Worm (Caenorhabditis elegans) whole organism, mixed stage, embryonic: Measurements from ENCODE around the gene ubh-2.

Source experiments
- ces-1 ChIP-seq: fragments of 150-350 bp; optimal IDR thresholded peaks from 2 replicates; lab custom pipeline; 2014; ENCODE audit warnings: missing biosample characterization, missing genetic modification reagents, missing genetic modification characterization
- nhr-28 ChIP-seq: fragments of 150-350 bp; optimal IDR thresholded peaks from 2 replicates; lab custom pipeline; 2014; ENCODE audit warnings: missing biosample characterization, missing genetic modification characterization
- nhr-76 ChIP-seq: sonication (generic microtip); optimal IDR thresholded peaks from 2 replicates; lab custom pipeline; 2017; ENCODE audit warnings: missing biosample characterization, missing genetic modification characterization
- sptf-1 ChIP-seq: sonication (generic microtip); optimal IDR thresholded peaks from 2 replicates; lab custom pipeline; 2017; ENCODE audit warnings: mild to moderate bottlenecking, missing genetic modification characterization, moderate library complexity, missing compliant biosample characterization
- unc-62 ChIP-seq: fragments of 150-350 bp; optimal IDR thresholded peaks from 2 replicates; lab custom pipeline; 2014; ENCODE audit warnings: missing biosample characterization, missing genetic modification reagents, missing genetic modification characterization
- zip-8 ChIP-seq: fragments of 150-350 bp; optimal IDR thresholded peaks from 2 replicates; lab custom pipeline; 2014; ENCODE audit warnings: missing biosample characterization, missing genetic modification characterization
- ztf-11 ChIP-seq: fragments of 150-350 bp; optimal IDR thresholded peaks from 2 replicates; lab custom pipeline; 2014; ENCODE audit warnings: missing biosample characterization, missing genetic modification characterization

ce11 chrV:6554308-6554707 is 44.7 kb upstream of the ubh-2 start, which contains the start of gene K04A8.19:
- no peak for TF ChIP-seq nhr-76
- no peak for TF ChIP-seq nhr-28 (tag; lab: Kevin White, UChicago)
- no peak for TF ChIP-seq ces-1 (GFP tag; lab: Kevin White, UChicago)
- no peak for TF ChIP-seq ztf-11 (tag; lab: Kevin White, UChicago)
- no peak for TF ChIP-seq sptf-1 (tag; lab: Kevin White, UChicago)
- TF ChIP-seq unc-62 (GFP tag; lab: Kevin White, UChicago), result no peak
- no peak for TF ChIP-seq zip-8 (tag; lab: Kevin White, UChicago)
